Worm (Caenorhabditis elegans) whole organism, early embryonic: ENCODE results near the gene ZC302.3.
A peak's percentile ranks its signal among the peaks of the same experiment; 100 is the strongest.

Experiments
- B0310.2 ChIP-seq: sonication (generic microtip); optimal IDR thresholded peaks from 2 replicates; lab custom pipeline; 2016; ENCODE audit warnings: mild to moderate bottlenecking, missing genetic modification characterization, missing compliant biosample characterization
- F13C5.2 ChIP-seq: sonication (generic microtip); optimal IDR thresholded peaks from 2 replicates; lab custom pipeline; 2017; ENCODE audit warnings: mild to moderate bottlenecking, missing genetic modification characterization, inconsistent platforms, missing compliant biosample characterization
- aly-1 ChIP-seq: sonication (generic microtip); optimal IDR thresholded peaks from 2 replicates; lab custom pipeline; 2016; ENCODE audit warnings: missing genetic modification characterization, missing compliant biosample characterization
- ama-1 ChIP-seq: fragments of 150-350 bp; optimal IDR thresholded peaks from 2 replicates; lab custom pipeline; 2014
- ceh-13 ChIP-seq: fragments of 200-800 bp; sonication (Bioruptor generic); optimal IDR thresholded peaks from 2 replicates; lab custom pipeline; 2018; ENCODE audit warnings: mild to moderate bottlenecking, missing genetic modification characterization, missing compliant biosample characterization
- ceh-36 ChIP-seq: sonication (generic microtip); optimal IDR thresholded peaks from 2 replicates; lab custom pipeline; 2016; ENCODE audit warnings: missing genetic modification characterization, inconsistent platforms, missing compliant biosample characterization
- ets-7 ChIP-seq: sonication (generic microtip); optimal IDR thresholded peaks from 2 replicates; lab custom pipeline; 2016; ENCODE audit warnings: missing genotype, missing genetic modification characterization, missing compliant biosample characterization
- flt-1 ChIP-seq: fragments of 200-800 bp; sonication (Bioruptor generic); IDR thresholded peaks from 2 replicates; pipeline ENCODE4 v1.3.6; 2022; ENCODE audit warnings: missing genetic modification characterization, missing compliant biosample characterization
- hmbx-1 ChIP-seq: sonication (generic microtip); optimal IDR thresholded peaks from 2 replicates; lab custom pipeline; 2016; ENCODE audit warnings: mild to moderate bottlenecking, missing genetic modification characterization, missing compliant biosample characterization
- hmg-4 ChIP-seq: fragments of 200-800 bp; sonication (Bioruptor generic); optimal IDR thresholded peaks from 2 replicates; lab custom pipeline; 2018; ENCODE audit warnings: mild to moderate bottlenecking, missing genetic modification characterization, missing compliant biosample characterization
- hnd-1 ChIP-seq: sonication (generic microtip); optimal IDR thresholded peaks from 2 replicates; lab custom pipeline; 2016; ENCODE audit warnings: missing genetic modification characterization, missing compliant biosample characterization
- pes-1 ChIP-seq: fragments of 200-800 bp; sonication (Bioruptor generic); IDR thresholded peaks from 2 replicates; pipeline ENCODE4 v1.3.6; 2022; ENCODE audit warnings: missing genetic modification reagents, missing genetic modification characterization, missing compliant biosample characterization
- scrt-1 ChIP-seq: fragments of 200-800 bp; sonication (Bioruptor generic); IDR thresholded peaks from 2 replicates; pipeline ENCODE4 v1.3.6; 2022; ENCODE audit warnings: missing genetic modification characterization, missing compliant biosample characterization
- sea-1 ChIP-seq: fragments of 200-800 bp; sonication (Bioruptor generic); conservative IDR thresholded peaks from 2 replicates; pipeline ENCODE4 v1.3.6; 2022; ENCODE audit warnings: missing genetic modification characterization, missing compliant biosample characterization
- tbx-11 ChIP-seq: fragments of 200-800 bp; sonication (Bioruptor generic); IDR thresholded peaks from 2 replicates; pipeline ENCODE4 v1.3.6; 2022; ENCODE audit warnings: missing genetic modification characterization, missing compliant biosample characterization
- tbx-37 ChIP-seq: fragments of 200-800 bp; sonication (Bioruptor generic); conservative IDR thresholded peaks from 2 replicates; pipeline ENCODE4 v1.3.6; 2022; ENCODE audit warnings: missing genetic modification reagents, missing genetic modification characterization, missing compliant biosample characterization
- tra-4 ChIP-seq: sonication (generic microtip); optimal IDR thresholded peaks from 2 replicates; lab custom pipeline; 2017; ENCODE audit warnings: missing genetic modification characterization, missing compliant biosample characterization

Gene ZC302.3

ce11 chrV:10747263-10747951 lies 6.2 kb upstream of the ZC302.3 start, which contains the start of the genes selt-1.2 and F28H7.2:
Gene selt-1.2 (minus strand): TSS chrV:10747363.
Gene F28H7.2 (plus strand): TSS chrV:10747901.
- TF ChIP-seq ama-1 (lab: Kevin White, UChicago), result no peak
- no peak for TF ChIP-seq B0310.2
- TF ChIP-seq hmbx-1 (tag; lab: Kevin White, UChicago), result no peak
- no peak for TF ChIP-seq ceh-36 (tag; lab: Kevin White, UChicago)

- no peak for TF ChIP-seq pes-1 (GFP tag; lab: Robert Waterston, UW)
- TF ChIP-seq tbx-37 (GFP tag; lab: Robert Waterston, UW), result no peak
- no peak for TF ChIP-seq ama-1 (lab: Kevin White, UChicago)
- no peak for TF ChIP-seq scrt-1 (GFP tag; lab: Robert Waterston, UW)
- no peak for TF ChIP-seq ceh-13 (GFP tag; lab: Kevin White, UChicago)
- no peak for TF ChIP-seq ets-7 (tag; lab: Kevin White, UChicago)
- TF ChIP-seq tra-4 (tag; lab: Kevin White, UChicago), result no peak
- TF ChIP-seq tbx-11 (GFP tag; lab: Robert Waterston, UW), result no peak
- no peak for TF ChIP-seq B0310.2
- TF ChIP-seq hmbx-1 (tag; lab: Kevin White, UChicago), result no peak
- no peak for TF ChIP-seq sea-1 (GFP tag; lab: Robert Waterston, UW)
- no peak for TF ChIP-seq F13C5.2 (tag; lab: Kevin White, UChicago)
- TF ChIP-seq ceh-36 (tag; lab: Kevin White, UChicago), result no peak
- TF ChIP-seq aly-1 (tag; lab: Kevin White, UChicago), result no peak
- no peak for TF ChIP-seq hmg-4
- TF ChIP-seq hnd-1, result no peak
- no peak for TF ChIP-seq flt-1 (GFP tag; lab: Robert Waterston, UW)
Measured at ce11 chrV:10745034-10745433, 3.8 kb upstream of the ZC302.3 start, which contains the start of gene srj-21. Gene srj-21 (plus strand): TSS chrV:10745334.

ce11 chrV:10743649-10744048 lies 2.4 kb upstream of the ZC302.3 start, which contains the start of gene srj-22:
Gene srj-22 (minus strand): TSS chrV:10743749.
- no peak for TF ChIP-seq ets-7 (tag; lab: Kevin White, UChicago)
- TF ChIP-seq ama-1 (lab: Kevin White, UChicago), result no peak
- TF ChIP-seq tbx-11 (GFP tag; lab: Robert Waterston, UW), result no peak
- TF ChIP-seq flt-1 (GFP tag; lab: Robert Waterston, UW), result no peak
- TF ChIP-seq hmg-4, result no peak
- TF ChIP-seq ceh-36 (tag; lab: Kevin White, UChicago), result no peak
- TF ChIP-seq scrt-1 (GFP tag; lab: Robert Waterston, UW), result no peak
- no peak for TF ChIP-seq B0310.2

- TF ChIP-seq tbx-37 (GFP tag; lab: Robert Waterston, UW) (peak; percentile 27; the same call in 1 of the 2 replicates), B0310.2 (no peak), hnd-1 (no peak), ets-7 (tag; lab: Kevin White, UChicago) (no peak), pes-1 (GFP tag; lab: Robert Waterston, UW) (no peak), F13C5.2 (tag; lab: Kevin White, UChicago) (no peak)
Measured at ce11 chrV:10736756-10737155, 4.5 kb downstream of the ZC302.3 start, which contains the start of the genes mre-11 and wdr-5.3. Gene mre-11 (minus strand): TSS chrV:10736868. Gene wdr-5.3 (plus strand): TSS chrV:10737116.

ce11 chrV:10731989-10732472 lies 9.2 kb downstream of the ZC302.3 start, which contains the start of gene T28B11.1:
Gene T28B11.1 (minus strand): TSS chrV:10732422.
- no peak for TF ChIP-seq flt-1 (GFP tag; lab: Robert Waterston, UW)
- no peak for TF ChIP-seq B0310.2
- no peak for TF ChIP-seq tbx-11 (GFP tag; lab: Robert Waterston, UW)
- TF ChIP-seq ama-1 (lab: Kevin White, UChicago), result no peak
- TF ChIP-seq hnd-1, result no peak
- TF ChIP-seq ets-7 (tag; lab: Kevin White, UChicago), result no peak
- TF ChIP-seq ceh-13 (GFP tag; lab: Kevin White, UChicago), result no peak
- TF ChIP-seq sea-1 (GFP tag; lab: Robert Waterston, UW), result no peak
- no peak for TF ChIP-seq tbx-37 (GFP tag; lab: Robert Waterston, UW)
- TF ChIP-seq hmbx-1 (tag; lab: Kevin White, UChicago), result no peak
- no peak for TF ChIP-seq scrt-1 (GFP tag; lab: Robert Waterston, UW)

ce11 chrV:10730824-10731416 lies 10.3 kb downstream of the ZC302.3 start:
- TF ChIP-seq ceh-13 (GFP tag; lab: Kevin White, UChicago), result no peak
- TF ChIP-seq ama-1 (lab: Kevin White, UChicago), result no peak
- TF ChIP-seq tbx-11 (GFP tag; lab: Robert Waterston, UW), result no peak
- TF ChIP-seq tra-4 (tag; lab: Kevin White, UChicago), result no peak
- no peak for TF ChIP-seq hmbx-1 (tag; lab: Kevin White, UChicago)
- TF ChIP-seq B0310.2, result no peak
- no peak for TF ChIP-seq pes-1 (GFP tag; lab: Robert Waterston, UW)
- TF ChIP-seq scrt-1 (GFP tag; lab: Robert Waterston, UW), result no peak
- TF ChIP-seq sea-1 (GFP tag; lab: Robert Waterston, UW), result no peak

ce11 chrV:10729456-10729904 lies 11.8 kb downstream of the ZC302.3 start:
- no peak for TF ChIP-seq aly-1 (tag; lab: Kevin White, UChicago)
- TF ChIP-seq scrt-1 (GFP tag; lab: Robert Waterston, UW), result no peak
- no peak for TF ChIP-seq F13C5.2 (tag; lab: Kevin White, UChicago)
- no peak for TF ChIP-seq tra-4 (tag; lab: Kevin White, UChicago)
